Worm (Caenorhabditis elegans) whole organism, L1 larva: ENCODE results near the gene rps-28.

Source experiments
- C04F5.9 ChIP-seq: sonication (generic microtip); optimal IDR thresholded peaks from 2 replicates; lab custom pipeline; 2016; ENCODE audit warnings: missing genetic modification characterization, missing compliant biosample characterization
- C16A3.4 ChIP-seq: fragments of 150-350 bp; optimal IDR thresholded peaks from 2 replicates; lab custom pipeline; 2014; ENCODE audit warnings: missing biosample characterization, missing genetic modification characterization
- C34B4.2 ChIP-seq: sonication (generic microtip); optimal IDR thresholded peaks from 2 replicates; lab custom pipeline; 2017; ENCODE audit warnings: mild to moderate bottlenecking, missing genetic modification characterization, missing compliant biosample characterization
- Y116A8C.19 ChIP-seq: sonication (generic microtip); optimal IDR thresholded peaks from 2 replicates; lab custom pipeline; 2016; ENCODE audit warnings: missing compliant biosample characterization, missing genetic modification characterization, borderline replicate concordance
- aha-1 ChIP-seq: fragments of 150-350 bp; optimal IDR thresholded peaks from 2 replicates; lab custom pipeline; 2014; ENCODE audit warnings: missing biosample characterization, missing genetic modification characterization
- ama-1 ChIP-seq: fragments of 150-350 bp; optimal IDR thresholded peaks from 2 replicates; lab custom pipeline; 2014
- blmp-1 ChIP-seq: fragments of 150-350 bp; optimal IDR thresholded peaks from 2 replicates; lab custom pipeline; 2014; ENCODE audit warnings: missing biosample characterization, missing genetic modification characterization
- ceh-82 ChIP-seq, 3 experiments: fragments of 150-350 bp in 1 of 3; sonication (generic microtip) in 2 of 3; optimal IDR thresholded peaks; 2 replicates each; lab custom pipeline; 2014 to 2017; ENCODE audit warnings: missing biosample characterization in 3 of 3, missing genetic modification characterization in 3 of 3
- ces-1 ChIP-seq: fragments of 150-350 bp; optimal IDR thresholded peaks from 2 replicates; lab custom pipeline; 2014; ENCODE audit warnings: missing biosample characterization, missing genetic modification reagents, missing genetic modification characterization
- dpl-1 ChIP-seq, 3 experiments: fragments of 150-350 bp in 2 of 3; sonication (generic microtip) in 1 of 3; optimal IDR thresholded peaks; 2 replicates each; lab custom pipeline; 2014 to 2017; ENCODE audit warnings: missing biosample characterization in 3 of 3, missing genetic modification characterization in 3 of 3, missing genetic modification reagents in 3 of 3
- dsc-1 ChIP-seq: sonication (generic microtip); optimal IDR thresholded peaks from 2 replicates; lab custom pipeline; 2016; ENCODE audit warnings: mild to moderate bottlenecking, missing genetic modification characterization, missing compliant biosample characterization
- efl-1 ChIP-seq, 4 experiments: fragments of 150-350 bp; optimal IDR thresholded peaks in 3 of 4; peaks in 1 of 4; 1 replicate in 1 of 4; 2 replicates in 3 of 4; lab custom pipeline; 2014; ENCODE audit warnings: missing biosample characterization in 2 of 4, missing genetic modification characterization in 2 of 4, missing genetic modification reagents in 2 of 4
- efl-3 ChIP-seq: fragments of 200-800 bp; sonication (Bioruptor generic); optimal IDR thresholded peaks from 2 replicates; lab custom pipeline; 2018; ENCODE audit warnings: mild to moderate bottlenecking, missing genetic modification characterization, missing compliant biosample characterization
- elt-3 ChIP-seq, 6 experiments: fragments of 150-350 bp in 1 of 6; sonication (generic microtip); optimal IDR thresholded peaks; 2 replicates each; lab custom pipeline; 2017 to 2018; ENCODE audit warnings: missing biosample characterization in 6 of 6, missing genetic modification characterization in 6 of 6, inconsistent platforms in 1 of 6
- fkh-10 ChIP-seq: sonication (generic microtip); optimal IDR thresholded peaks from 2 replicates; lab custom pipeline; 2017; ENCODE audit warnings: missing biosample characterization, missing genetic modification reagents, missing genetic modification characterization
- fkh-4 ChIP-seq: sonication (generic microtip); optimal IDR thresholded peaks from 2 replicates; lab custom pipeline; 2016; ENCODE audit warnings: missing compliant biosample characterization, missing genetic modification characterization, borderline replicate concordance
- fos-1 ChIP-seq: fragments of 150-350 bp; optimal IDR thresholded peaks from 2 replicates; lab custom pipeline; 2014; ENCODE audit warnings: missing biosample characterization, missing genetic modification characterization
- hlh-4 ChIP-seq: sonication (generic microtip); optimal IDR thresholded peaks from 2 replicates; lab custom pipeline; 2016; ENCODE audit warnings: mild to moderate bottlenecking, missing genetic modification characterization, missing compliant biosample characterization
- irx-1 ChIP-seq: sonication (generic microtip); optimal IDR thresholded peaks from 2 replicates; lab custom pipeline; 2016; ENCODE audit warnings: missing genetic modification characterization, missing compliant biosample characterization
- jun-1 ChIP-seq: fragments of 150-350 bp; optimal IDR thresholded peaks from 2 replicates; lab custom pipeline; 2014; ENCODE audit warnings: missing biosample characterization, missing genetic modification reagents, missing genetic modification characterization
- lin-14 ChIP-seq: fragments of 200-800 bp; sonication (Bioruptor generic); optimal IDR thresholded peaks from 2 replicates; lab custom pipeline; 2018; ENCODE audit warnings: mild to moderate bottlenecking, missing genetic modification characterization, moderate library complexity, missing compliant biosample characterization
- lin-35 ChIP-seq, 2 experiments: fragments of 150-350 bp; optimal IDR thresholded peaks; 2 replicates each; lab custom pipeline; 2014; ENCODE audit warnings: missing biosample characterization in 2 of 2, missing genetic modification characterization in 2 of 2, missing genetic modification reagents in 2 of 2
- lir-3 ChIP-seq: sonication (generic microtip); optimal IDR thresholded peaks from 2 replicates; lab custom pipeline; 2016; ENCODE audit warnings: mild to moderate bottlenecking, missing genetic modification characterization, moderate library complexity, missing compliant biosample characterization; ENCODE audit not compliant: poor library complexity
- lsy-2 ChIP-seq, 2 experiments: fragments of 150-350 bp; optimal IDR thresholded peaks; 2 replicates each; lab custom pipeline; 2014; ENCODE audit warnings: missing biosample characterization in 2 of 2, missing genetic modification characterization in 2 of 2
- mab-9 ChIP-seq: fragments of 200-800 bp; sonication (Bioruptor generic); IDR thresholded peaks from 2 replicates; pipeline ENCODE4 v1.3.6; 2022; ENCODE audit warnings: missing genetic modification reagents, missing genetic modification characterization, missing compliant biosample characterization
- mdl-1 ChIP-seq, 2 experiments: fragments of 150-350 bp; optimal IDR thresholded peaks; 2 replicates each; lab custom pipeline; 2014 to 2017; ENCODE audit warnings: missing biosample characterization in 2 of 2, missing genetic modification characterization in 2 of 2, inconsistent platforms in 1 of 2
- mep-1 ChIP-seq: fragments of 150-350 bp; optimal IDR thresholded peaks from 2 replicates; lab custom pipeline; 2014; ENCODE audit warnings: missing biosample characterization, missing genetic modification characterization
- nhr-20 ChIP-seq: sonication (generic microtip); optimal IDR thresholded peaks from 2 replicates; lab custom pipeline; 2016; ENCODE audit warnings: mild to moderate bottlenecking, missing genetic modification characterization, missing compliant biosample characterization
- nhr-237 ChIP-seq: fragments of 150-350 bp; optimal IDR thresholded peaks from 2 replicates; lab custom pipeline; 2014; ENCODE audit warnings: missing biosample characterization, missing genetic modification characterization
- nhr-47 ChIP-seq: sonication (generic microtip); optimal IDR thresholded peaks from 2 replicates; lab custom pipeline; 2016; ENCODE audit warnings: mild to moderate bottlenecking, missing genetic modification characterization, moderate library complexity, missing compliant biosample characterization
- nhr-71 ChIP-seq: sonication (generic microtip); optimal IDR thresholded peaks from 2 replicates; lab custom pipeline; 2016; ENCODE audit warnings: mild to moderate bottlenecking, missing genetic modification characterization, moderate library complexity, missing compliant biosample characterization
- nhr-76 ChIP-seq: sonication (generic microtip); optimal IDR thresholded peaks from 2 replicates; lab custom pipeline; 2017; ENCODE audit warnings: missing biosample characterization, missing genetic modification characterization
- nhr-85 ChIP-seq: sonication (generic microtip); peaks from one replicate; lab custom pipeline; 2016; ENCODE audit warnings: missing genetic modification characterization, inconsistent platforms, missing compliant biosample characterization
- nhr-90 ChIP-seq: sonication (generic microtip); optimal IDR thresholded peaks from 2 replicates; lab custom pipeline; 2016; ENCODE audit warnings: mild to moderate bottlenecking, missing genetic modification characterization, missing compliant biosample characterization; ENCODE audit not compliant: poor library complexity
- pax-3 ChIP-seq: fragments of 200-800 bp; sonication (Bioruptor generic); optimal IDR thresholded peaks from 2 replicates; lab custom pipeline; 2018; ENCODE audit warnings: mild to moderate bottlenecking, missing genetic modification characterization, moderate library complexity, missing compliant biosample characterization
- rnt-1 ChIP-seq: sonication (generic microtip); optimal IDR thresholded peaks from 2 replicates; lab custom pipeline; 2016; ENCODE audit warnings: mild to moderate bottlenecking, missing genetic modification characterization, moderate library complexity, missing compliant biosample characterization
- skn-1 ChIP-seq: fragments of 150-350 bp; optimal IDR thresholded peaks from 2 replicates; lab custom pipeline; 2014; ENCODE audit warnings: missing biosample characterization, missing genetic modification characterization
- snpc-4 ChIP-seq: fragments of 150-350 bp; optimal IDR thresholded peaks from 2 replicates; lab custom pipeline; 2014; ENCODE audit warnings: missing biosample characterization, missing genetic modification characterization
- snu-23 ChIP-seq: sonication (generic microtip); optimal IDR thresholded peaks from 2 replicates; lab custom pipeline; 2016; ENCODE audit warnings: missing genetic modification characterization, missing compliant biosample characterization
- sox-4 ChIP-seq: sonication (generic microtip); optimal IDR thresholded peaks from 2 replicates; lab custom pipeline; 2016; ENCODE audit warnings: missing genetic modification characterization, missing compliant biosample characterization
- sup-37 ChIP-seq: fragments of 200-800 bp; sonication (Bioruptor generic); optimal IDR thresholded peaks from 2 replicates; lab custom pipeline; 2018; ENCODE audit warnings: mild to moderate bottlenecking, missing genetic modification characterization, missing compliant biosample characterization
- swsn-7 ChIP-seq: sonication (generic microtip); optimal IDR thresholded peaks from 2 replicates; lab custom pipeline; 2016; ENCODE audit warnings: missing genetic modification characterization, missing compliant biosample characterization
- tbx-2 ChIP-seq: sonication (generic microtip); optimal IDR thresholded peaks from 2 replicates; lab custom pipeline; 2016; ENCODE audit warnings: missing genetic modification characterization, missing compliant biosample characterization
- unc-30 ChIP-seq: sonication (generic microtip); optimal IDR thresholded peaks from 2 replicates; lab custom pipeline; 2017; ENCODE audit warnings: missing biosample characterization, missing genetic modification characterization
- unc-62 ChIP-seq: fragments of 150-350 bp; optimal IDR thresholded peaks from 2 replicates; lab custom pipeline; 2014; ENCODE audit warnings: missing biosample characterization, missing genetic modification reagents, missing genetic modification characterization
- unc-86 ChIP-seq: sonication (generic microtip); optimal IDR thresholded peaks from 2 replicates; lab custom pipeline; 2016; ENCODE audit warnings: missing genetic modification characterization, missing compliant biosample characterization
- vab-15 ChIP-seq: sonication (generic microtip); optimal IDR thresholded peaks from 2 replicates; lab custom pipeline; 2017; ENCODE audit warnings: missing genotype, mild to moderate bottlenecking, missing genetic modification characterization, missing compliant biosample characterization
- xbp-1 ChIP-seq: sonication (generic microtip); optimal IDR thresholded peaks from 2 replicates; lab custom pipeline; 2016; ENCODE audit warnings: missing genetic modification characterization, missing compliant biosample characterization
- ztf-4 ChIP-seq: fragments of 150-350 bp; optimal IDR thresholded peaks from 2 replicates; lab custom pipeline; 2014; ENCODE audit warnings: missing biosample characterization, missing genetic modification characterization

rps-28 gene

DNA sequence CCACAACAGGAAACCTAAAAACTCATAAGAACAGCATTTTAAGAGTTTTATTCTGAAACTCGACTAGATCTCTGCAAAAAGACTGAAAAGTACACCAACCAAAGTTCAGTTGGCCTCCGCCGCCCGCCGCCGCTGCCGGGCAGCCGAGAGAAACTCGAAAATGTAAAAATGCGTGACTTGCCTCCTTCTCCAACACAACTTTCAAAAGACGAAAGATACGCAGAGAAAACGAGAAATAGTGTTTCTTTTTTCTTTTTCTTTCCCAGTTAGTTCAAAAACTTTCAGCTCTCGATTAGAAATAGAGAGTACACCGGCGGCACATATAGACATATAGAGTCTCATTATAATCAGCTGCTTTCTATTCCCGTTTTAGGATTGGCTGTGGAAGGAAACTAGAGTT lies 9.7 kb upstream of the rps-28 start (continued):
- peak; percentile 16 for TF ChIP-seq mep-1 (tag; lab: Kevin White, UChicago)
- peak in 1 of 2 experiments; percentile 60 for TF ChIP-seq lsy-2 (tag; optimal IDR thresholded peaks at IDR 0.05; lab: Kevin White, UChicago)
- TF ChIP-seq C16A3.4: peak; percentile 19
- peak; percentile 56 for TF ChIP-seq blmp-1 (tag; lab: Kevin White, UChicago)
- no peak for TF ChIP-seq nhr-76 (tag; lab: Kevin White, UChicago)
- TF ChIP-seq C04F5.9: no peak
- no peak for TF ChIP-seq fkh-4 (tag; lab: Kevin White, UChicago)

DNA sequence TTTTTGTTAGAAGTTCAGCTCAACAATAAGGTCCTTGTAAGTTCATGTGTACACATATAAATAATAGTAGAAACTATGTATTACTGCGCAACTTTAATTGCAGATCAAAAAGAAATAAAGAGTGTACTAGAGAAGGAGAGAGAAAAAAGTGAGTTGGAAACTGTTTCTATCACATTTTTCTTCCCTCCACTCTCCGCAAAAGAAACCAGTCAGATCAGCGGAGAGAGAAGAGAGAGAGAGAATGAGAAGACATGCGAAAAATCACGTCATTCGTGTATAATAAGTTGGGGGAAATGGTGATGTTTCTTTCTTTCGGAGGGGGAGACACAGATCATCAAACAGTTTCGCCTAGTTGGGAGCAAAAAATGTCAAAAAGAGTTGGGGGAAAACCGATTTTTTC lies 4.2 kb upstream of the rps-28 start:
- peak; percentile 45 for TF ChIP-seq mep-1 (tag; lab: Kevin White, UChicago)
- TF ChIP-seq nhr-85 (tag; lab: Kevin White, UChicago): peak; percentile 77
- peak in 1 of 2 experiments; percentile 63 for TF ChIP-seq lin-35 (GFP tag; optimal IDR thresholded peaks at IDR 0.05; lab: Kevin White, UChicago)
- peak; percentile 14 for TF ChIP-seq skn-1 (tag; lab: Kevin White, UChicago)
- peak; percentile 37 for TF ChIP-seq nhr-237
- peak in 1 of 3 experiments; percentile 21 for TF ChIP-seq ceh-82 (tag; optimal IDR thresholded peaks at IDR 0.05; lab: Kevin White, UChicago)
- TF ChIP-seq tbx-2: peak; percentile 11
- peak; percentile 16 for TF ChIP-seq lir-3 (tag; lab: Kevin White, UChicago)
- TF ChIP-seq lin-14 (GFP tag; lab: Kevin White, UChicago): peak; percentile 73
- TF ChIP-seq jun-1: peak; percentile 63
- TF ChIP-seq fos-1 (tag; lab: Kevin White, UChicago): peak; percentile 65
- TF ChIP-seq swsn-7 (tag; lab: Kevin White, UChicago): peak; percentile 27
- no peak for TF ChIP-seq ztf-4 (tag; lab: Kevin White, UChicago)
- peak; percentile 12 for TF ChIP-seq nhr-90 (tag; lab: Kevin White, UChicago)
- peak in 2 of 6 experiments; percentile 31 to 75 for TF ChIP-seq elt-3 (tag; optimal IDR thresholded peaks at IDR 0.05; lab: Kevin White, UChicago)
- TF ChIP-seq blmp-1 (tag; lab: Kevin White, UChicago): peak; percentile 93
- TF ChIP-seq mab-9: no peak
- no peak for TF ChIP-seq xbp-1 (tag; lab: Kevin White, UChicago)
- TF ChIP-seq nhr-47 (tag; lab: Kevin White, UChicago): peak; percentile 24
- TF ChIP-seq nhr-20 (tag; lab: Kevin White, UChicago): peak; percentile 66
- TF ChIP-seq efl-1 (optimal IDR thresholded peaks at IDR 0.05; lab: Kevin White, UChicago): peak in 1 of 2 experiments; percentile 9
- TF ChIP-seq efl-1 (GFP tag; optimal IDR thresholded peaks at IDR 0.05 in 1 of 2; lab: Kevin White, UChicago): peak in 1 of 2 experiments; percentile 81
- no peak for TF ChIP-seq fkh-10
- TF ChIP-seq C34B4.2: no peak
- TF ChIP-seq dpl-1 (GFP tag; optimal IDR thresholded peaks at IDR 0.05; lab: Kevin White, UChicago): peak in 1 of 3 experiments; percentile 25
- TF ChIP-seq snpc-4: no peak
- TF ChIP-seq unc-30 (tag; lab: Kevin White, UChicago): no peak
- peak; percentile 17 to 65 for TF ChIP-seq lsy-2 (tag; optimal IDR thresholded peaks at IDR 0.05; lab: Kevin White, UChicago)
- peak in 1 of 2 experiments; percentile 30 for TF ChIP-seq mdl-1 (tag; optimal IDR thresholded peaks at IDR 0.05; lab: Kevin White, UChicago)
- no peak for TF ChIP-seq Y116A8C.19 (tag; lab: Kevin White, UChicago)
- TF ChIP-seq nhr-71 (tag; lab: Kevin White, UChicago): peak; percentile 54
- peak; percentile 18 for TF ChIP-seq C16A3.4
- peak; percentile 71 for TF ChIP-seq snu-23

DNA sequence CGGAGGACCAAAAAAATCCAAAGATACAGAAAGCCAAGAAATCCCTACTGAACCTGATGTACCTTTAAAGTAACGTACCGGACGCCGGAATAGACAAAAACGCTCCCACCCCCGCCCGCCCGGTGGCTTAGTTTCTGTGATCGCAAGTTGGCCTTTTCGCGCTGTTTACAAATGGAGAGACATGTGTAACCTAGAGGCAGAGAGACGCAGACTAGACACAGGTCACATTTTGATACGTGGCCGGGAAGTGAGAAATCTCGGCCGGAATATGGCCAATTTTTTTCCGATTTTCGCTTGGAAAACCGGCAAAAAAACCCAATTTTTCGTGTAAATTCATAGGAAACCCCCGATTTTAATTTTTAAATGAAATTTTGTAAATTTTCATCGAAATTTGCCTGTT lies 2.4 kb upstream of the rps-28 start:
- TF ChIP-seq efl-3 (GFP tag; lab: Kevin White, UChicago): no peak
- TF ChIP-seq C04F5.9: no peak
- peak; percentile 28 for TF ChIP-seq blmp-1 (tag; lab: Kevin White, UChicago)
- TF ChIP-seq vab-15: no peak
- TF ChIP-seq unc-62 (GFP tag; lab: Kevin White, UChicago): no peak
- no peak for TF ChIP-seq dsc-1 (tag; lab: Kevin White, UChicago)
- TF ChIP-seq sup-37 (GFP tag; lab: Kevin White, UChicago): no peak
- no peak for TF ChIP-seq ama-1 (lab: Kevin White, UChicago)
- no peak for TF ChIP-seq rnt-1 (tag; lab: Kevin White, UChicago)
- TF ChIP-seq hlh-4 (tag; lab: Kevin White, UChicago): no peak
- TF ChIP-seq unc-86 (tag; lab: Kevin White, UChicago): no peak
- no peak for TF ChIP-seq irx-1
- peak in 1 of 2 experiments; percentile 21 for TF ChIP-seq mdl-1 (tag; optimal IDR thresholded peaks at IDR 0.05; lab: Kevin White, UChicago)
- no peak for TF ChIP-seq ces-1 (GFP tag; lab: Kevin White, UChicago)
- TF ChIP-seq sox-4: no peak
- no peak for TF ChIP-seq aha-1 (tag; lab: Kevin White, UChicago)
- peak; percentile 34 for TF ChIP-seq lin-14 (GFP tag; lab: Kevin White, UChicago)
- TF ChIP-seq C34B4.2: no peak
- TF ChIP-seq efl-1 (optimal IDR thresholded peaks at IDR 0.05; lab: Kevin White, UChicago): no peak
- TF ChIP-seq efl-1 (GFP tag; optimal IDR thresholded peaks at IDR 0.05 in 1 of 2; lab: Kevin White, UChicago): peak in 1 of 2 experiments; percentile 3
- no peak for TF ChIP-seq pax-3 (tag; lab: Kevin White, UChicago)
- TF ChIP-seq swsn-7 (tag; lab: Kevin White, UChicago): no peak
